Worm (Caenorhabditis elegans): ENCODE results near the gene fbxa-5.

Gene fbxa-5

ce11 chrIII:1331894-1332293 is 8.2 kb downstream of the fbxa-5 start, which contains the start of gene Y82E9BL.19 (continued):
- TF ChIP-seq F26F4.8 (GFP tag; conservative IDR thresholded peaks at IDR 0.05) = no peak
- TF ChIP-seq dmd-6 (GFP tag; IDR thresholded peaks at IDR 0.05) = peak; percentile 51

DNA sequence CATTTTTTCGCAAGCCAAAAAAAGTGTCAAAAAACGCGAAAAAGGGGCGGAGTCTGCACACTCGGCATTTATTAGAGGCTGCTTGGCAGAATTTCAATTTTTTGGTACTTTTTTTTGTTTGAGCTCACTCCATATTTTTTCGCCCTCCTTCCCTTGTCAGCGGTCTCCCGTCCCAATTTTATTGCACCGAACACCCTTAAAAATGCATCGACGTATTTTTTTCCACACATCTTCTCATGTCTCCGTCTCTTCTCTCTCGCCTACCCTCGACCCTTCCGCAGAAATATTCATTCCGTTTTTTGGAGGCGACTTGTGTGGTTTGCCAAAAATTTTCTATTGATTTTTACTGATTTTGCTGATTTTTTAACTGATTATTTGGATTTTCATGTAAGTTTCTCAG is 13.7 kb downstream of the fbxa-5 start, which contains the start of gene Y82E9BL.18:
TSS of gene Y82E9BL.18 (plus strand) at position 301 of the 400 bp plus-strand sequence.
- TF ChIP-seq zfp-3 (GFP tag; conservative IDR thresholded peaks at IDR 0.05) (no peak), nhr-102 (tag; optimal IDR thresholded peaks at IDR 0.05) (no peak), aha-1 (tag) (peak; percentile 23), T26A8.4 (GFP tag; IDR thresholded peaks at IDR 0.05) (no peak), ama-1 (optimal IDR thresholded peaks at IDR 0.05) (no peak)

ce11 chrIII:1324513-1324912 is 15.6 kb downstream of the fbxa-5 start, which contains the start of gene fbxa-14:
Gene fbxa-14, minus strand, starts transcription at chrIII:1324613.
- no peak for TF ChIP-seq snpc-1.2 (GFP tag; IDR thresholded peaks at IDR 0.05)
- no peak for TF ChIP-seq dmd-8 (GFP tag; IDR thresholded peaks at IDR 0.05)
- TF ChIP-seq saeg-2 (GFP tag; IDR thresholded peaks at IDR 0.05) = no peak
- no peak for TF ChIP-seq lin-38 (GFP tag; IDR thresholded peaks at IDR 0.05)
- no peak for TF ChIP-seq jun-1 (tag; optimal IDR thresholded peaks at IDR 0.05)
- TF ChIP-seq set-16 (GFP tag; IDR thresholded peaks at IDR 0.05) = no peak
- no peak for TF ChIP-seq unc-130 (GFP tag; optimal IDR thresholded peaks at IDR 0.05)
- TF ChIP-seq mes-2 (tag; optimal IDR thresholded peaks at IDR 0.05; ENCODE audit: poor library complexity, severe bottlenecking) = no peak
- TF ChIP-seq nhr-77 (tag; optimal IDR thresholded peaks at IDR 0.05) = no peak
- TF ChIP-seq tra-1 (GFP tag; IDR thresholded peaks at IDR 0.05) = no peak
- no peak for TF ChIP-seq skn-1 (tag; optimal IDR thresholded peaks at IDR 0.05)
- TF ChIP-seq rbr-2 (tag; optimal IDR thresholded peaks at IDR 0.05) = no peak
- no peak for TF ChIP-seq ceh-28 (tag; optimal IDR thresholded peaks at IDR 0.05)
- TF ChIP-seq mxl-3 (GFP tag; optimal IDR thresholded peaks at IDR 0.05) = no peak
- no peak for TF ChIP-seq ceh-62 (tag; optimal IDR thresholded peaks at IDR 0.05)
- TF ChIP-seq F49E8.2 (tag; optimal IDR thresholded peaks at IDR 0.05; ENCODE audit: borderline replicate concordance) = no peak
- TF ChIP-seq spr-1 (tag; optimal IDR thresholded peaks at IDR 0.05) = no peak
- no peak for TF ChIP-seq cey-2 (tag; optimal IDR thresholded peaks at IDR 0.05; ENCODE audit: borderline replicate concordance, insufficient read depth)
- no peak for TF ChIP-seq arid-1 (GFP tag; conservative IDR thresholded peaks at IDR 0.05)

- TF ChIP-seq F26F4.8 (GFP tag; conservative IDR thresholded peaks at IDR 0.05) = no peak
- TF ChIP-seq egl-43 (GFP tag; IDR thresholded peaks at IDR 0.05) = no peak
- peak; percentile 96 for TF ChIP-seq pqm-1 (tag; optimal IDR thresholded peaks at IDR 0.05)
- peak; percentile 89 for TF ChIP-seq nhr-28 (tag; optimal IDR thresholded peaks at IDR 0.05)
- TF ChIP-seq dve-1 (tag; optimal IDR thresholded peaks at IDR 0.05; ENCODE audit: insufficient read depth) = peak; percentile 19
- peak; percentile 83 for TF ChIP-seq dmd-6 (GFP tag; IDR thresholded peaks at IDR 0.05)
- TF ChIP-seq lsy-2 (tag; optimal IDR thresholded peaks at IDR 0.05) = peak in 1 of 2 experiments; percentile 36
- TF ChIP-seq nhr-77 (tag; optimal IDR thresholded peaks at IDR 0.05) = peak; percentile 63
- TF ChIP-seq D1046.2 (GFP tag; IDR thresholded peaks at IDR 0.05) = no peak
- TF ChIP-seq zag-1 (tag; optimal IDR thresholded peaks at IDR 0.05) = no peak
- no peak for TF ChIP-seq snpc-1.2 (GFP tag; IDR thresholded peaks at IDR 0.05)
- TF ChIP-seq nhr-41 (GFP tag; IDR thresholded peaks at IDR 0.05) = peak; percentile 41; the same call in 1 of the 2 replicates
- no peak for TF ChIP-seq daf-16 (GFP tag; optimal IDR thresholded peaks at IDR 0.05)
- TF ChIP-seq daf-16 (tag; optimal IDR thresholded peaks at IDR 0.05) = peak; percentile 56
- TF ChIP-seq hlh-11 (tag; optimal IDR thresholded peaks at IDR 0.05) = peak; percentile 40
- TF ChIP-seq mdl-1 (tag; optimal IDR thresholded peaks at IDR 0.05) = peak in 1 of 2 experiments; percentile 22
- peak; percentile 84 for TF ChIP-seq nhr-6 (tag; optimal IDR thresholded peaks at IDR 0.05)
These were observed 16.6 kb downstream of the fbxa-5 start for ce11 chrIII:1323555-1323954.

Data from whole organism, L4 larva.